Fruit fly (Drosophila melanogaster): Measurements from ENCODE around the gene CG31091.
A peak's percentile ranks its signal among the peaks of the same experiment; 100 is the strongest.

Gene CG31091

DNA sequence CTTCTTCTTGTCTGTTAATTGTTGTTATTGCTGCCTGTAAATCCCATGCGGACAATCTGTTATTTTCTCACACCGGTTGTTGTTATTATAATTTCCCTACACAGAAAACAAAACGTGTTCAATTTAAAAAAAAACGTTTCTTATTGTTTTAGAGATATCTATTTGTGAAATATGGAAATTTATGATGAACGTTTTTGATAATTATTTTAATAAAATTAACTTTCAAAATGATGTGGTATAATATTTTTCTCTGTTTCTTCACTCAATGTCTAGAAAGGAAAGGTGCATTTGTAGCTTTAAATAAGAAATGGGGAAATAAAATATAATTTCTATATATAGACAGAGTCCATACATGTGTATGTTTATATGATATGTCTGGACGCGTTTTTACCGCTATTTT lies 15.4 kb upstream of the CG31091 start (continued):
- no peak for TF ChIP-seq z (GFP tag; IDR thresholded peaks at IDR 0.05)
- TF ChIP-seq slp2 (GFP tag; optimal IDR thresholded peaks at IDR 0.05): no peak
- peak; percentile 34 for TF ChIP-seq CG18476 (GFP tag; optimal IDR thresholded peaks at IDR 0.05)
- no peak for TF ChIP-seq CG31388 (GFP tag; optimal IDR thresholded peaks at IDR 0.05)
- TF ChIP-seq Dp (GFP tag; optimal IDR thresholded peaks at IDR 0.05): no peak
- no peak for TF ChIP-seq CG4404 (GFP tag; IDR thresholded peaks at IDR 0.05)
- no peak for TF ChIP-seq grn (GFP tag; optimal IDR thresholded peaks at IDR 0.05)
- no peak for TF ChIP-seq Hey (tag; optimal IDR thresholded peaks at IDR 0.05)
- TF ChIP-seq Awh (GFP tag; IDR thresholded peaks at IDR 0.05): peak; percentile 57
- TF ChIP-seq da (GFP tag; optimal IDR thresholded peaks at IDR 0.05): no peak
- TF ChIP-seq Nf-YC (tag; optimal IDR thresholded peaks at IDR 0.05): peak; percentile 13
- TF ChIP-seq pb (GFP tag; optimal IDR thresholded peaks at IDR 0.05): no peak
- no peak for TF ChIP-seq pita (GFP tag; optimal IDR thresholded peaks at IDR 0.05)
- TF ChIP-seq gem (tag; optimal IDR thresholded peaks at IDR 0.05): peak; percentile 91
- TF ChIP-seq Fer2 (tag; optimal IDR thresholded peaks at IDR 0.05): no peak
- TF ChIP-seq rib (GFP tag; IDR thresholded peaks at IDR 0.05): no peak
- TF ChIP-seq onecut (GFP tag; IDR thresholded peaks at IDR 0.05): no peak
- no peak for TF ChIP-seq chm (GFP tag; IDR thresholded peaks at IDR 0.05)
- TF ChIP-seq CG9817 (tag; optimal IDR thresholded peaks at IDR 0.05): no peak
- TF ChIP-seq tll (GFP tag; optimal IDR thresholded peaks at IDR 0.05): no peak
- peak; percentile 31 for TF ChIP-seq CG6254 (GFP tag; optimal IDR thresholded peaks at IDR 0.05)
- TF ChIP-seq dati (GFP tag; IDR thresholded peaks at IDR 0.05): no peak
- TF ChIP-seq org-1 (GFP tag; optimal IDR thresholded peaks at IDR 0.05): peak; percentile 30
- TF ChIP-seq gt (GFP tag; IDR thresholded peaks at IDR 0.05): no peak
- TF ChIP-seq otp (GFP tag; IDR thresholded peaks at IDR 0.05): no peak
- TF ChIP-seq shn (GFP tag; optimal IDR thresholded peaks at IDR 0.05): no peak
- no peak for TF ChIP-seq eyg (GFP tag; optimal IDR thresholded peaks at IDR 0.05)
- no peak for TF ChIP-seq sna (GFP tag; IDR thresholded peaks at IDR 0.05; ENCODE audit: partially characterized antibody)
- TF ChIP-seq CG1603 (tag; optimal IDR thresholded peaks at IDR 0.05): no peak
- TF ChIP-seq CG17186 (GFP tag; optimal IDR thresholded peaks at IDR 0.05): no peak
- no peak for TF ChIP-seq vfl (GFP tag; optimal IDR thresholded peaks at IDR 0.05)
- no peak for TF ChIP-seq CG11560 (tag; IDR thresholded peaks at IDR 0.05)
- no peak for TF ChIP-seq abd-A (tag; optimal IDR thresholded peaks at IDR 0.05)
- TF ChIP-seq CG17829 (tag; optimal IDR thresholded peaks at IDR 0.05): peak; percentile 89
- peak; percentile 76 for TF ChIP-seq CG6689 (GFP tag; IDR thresholded peaks at IDR 0.05)
- no peak for TF ChIP-seq inv (GFP tag; IDR thresholded peaks at IDR 0.05; ENCODE audit: partially characterized antibody)
- TF ChIP-seq kay (GFP tag; optimal IDR thresholded peaks at IDR 0.05): peak; percentile 17
- TF ChIP-seq zfh1 (GFP tag; IDR thresholded peaks at IDR 0.05): peak; percentile 45; the same call in 1 of the 3 replicates
- no peak for TF ChIP-seq luna (GFP tag; optimal IDR thresholded peaks at IDR 0.05)
- TF ChIP-seq CG7556 (GFP tag; optimal IDR thresholded peaks at IDR 0.05): peak; percentile 65
- peak; percentile 72 for TF ChIP-seq Oli (tag; optimal IDR thresholded peaks at IDR 0.05)
- peak; percentile 88 for TF ChIP-seq Blimp-1 (GFP tag; optimal IDR thresholded peaks at IDR 0.05)
- TF ChIP-seq Scr (GFP tag; IDR thresholded peaks at IDR 0.05; ENCODE audit: partially characterized antibody): no peak
- peak; percentile 69 for TF ChIP-seq Med (GFP tag)
- TF ChIP-seq CG1529 (GFP tag; optimal IDR thresholded peaks at IDR 0.05): peak; percentile 63
- TF ChIP-seq ken (GFP tag; IDR thresholded peaks at IDR 0.05): no peak
- peak; percentile 15 for TF ChIP-seq Max (GFP tag; optimal IDR thresholded peaks at IDR 0.05)
- TF ChIP-seq br (optimal IDR thresholded peaks at IDR 0.05): no peak
- peak; percentile 30 for TF ChIP-seq CG16815 (GFP tag; optimal IDR thresholded peaks at IDR 0.05)
- no peak for TF ChIP-seq pan (optimal IDR thresholded peaks at IDR 0.05)
- TF ChIP-seq pan (GFP tag; optimal IDR thresholded peaks at IDR 0.05 in 1 of 2, IDR thresholded peaks at IDR 0.05 in 1 of 2): peak in 1 of 2 experiments; percentile 68
- no peak for TF ChIP-seq YL-1 (GFP tag; optimal IDR thresholded peaks at IDR 0.05)
